Fruit fly (Drosophila melanogaster) whole organism, wandering third instar larva: Measurements from ENCODE around the gene CG15213.

Experiments used
- Abd-B ChIP-seq: fragments of >200 bp; optimal IDR thresholded peaks from 2 replicates; lab custom pipeline; 2017; ENCODE audit warnings: missing biosample characterization, missing genetic modification characterization
- CG32264 ChIP-seq: fragments of 200-800 bp; sonication (Bioruptor generic); optimal IDR thresholded peaks from 2 replicates; lab custom pipeline; 2016; ENCODE audit warnings: missing biosample characterization, missing genetic modification characterization
- CG9705 ChIP-seq: fragments of 200-800 bp; sonication (Bioruptor generic); optimal IDR thresholded peaks from 2 replicates; lab custom pipeline; 2018; ENCODE audit warnings: missing biosample characterization, mild to moderate bottlenecking, missing genetic modification characterization
- CrebA ChIP-seq: fragments of 200-800 bp; sonication (Bioruptor generic); optimal IDR thresholded peaks from 2 replicates; lab custom pipeline; 2016; ENCODE audit warnings: missing biosample characterization, mild to moderate bottlenecking, missing genetic modification characterization, borderline replicate concordance
- Dfd ChIP-seq: fragments of >200 bp; optimal IDR thresholded peaks from 2 replicates; lab custom pipeline; 2017; ENCODE audit warnings: missing biosample characterization, missing genetic modification characterization
- Dif ChIP-seq: fragments of 200-275, 200-300 bp; sonication (Bioruptor generic); optimal IDR thresholded peaks from 2 replicates; lab custom pipeline; 2018; ENCODE audit warnings: missing biosample characterization, missing genetic modification characterization; ENCODE audit not compliant: partially characterized antibody
- GATAd ChIP-seq: sonication (Bioruptor generic); optimal IDR thresholded peaks from 2 replicates; lab custom pipeline; 2016; ENCODE audit warnings: missing biosample characterization, missing genetic modification characterization
- HLH106 ChIP-seq: fragments of 200-800 bp; optimal IDR thresholded peaks from 3 replicates; lab custom pipeline; 2019; ENCODE audit warnings: missing biosample characterization, mild to moderate bottlenecking, missing genetic modification characterization, moderate library complexity
- Hnf4 ChIP-seq: fragments of 200-800 bp; sonication (Bioruptor generic); optimal IDR thresholded peaks from 2 replicates; lab custom pipeline; 2016; ENCODE audit warnings: missing biosample characterization, mild to moderate bottlenecking, missing genetic modification characterization
- Hr78 ChIP-seq: fragments of >200 bp; optimal IDR thresholded peaks from 2 replicates; lab custom pipeline; 2017; ENCODE audit warnings: missing biosample characterization, missing genetic modification characterization
- Hr83 ChIP-seq: fragments of 200-300 bp; sonication (Bioruptor generic); optimal IDR thresholded peaks from 2 replicates; lab custom pipeline; 2016; ENCODE audit warnings: missing biosample characterization, mild to moderate bottlenecking, missing genetic modification characterization, moderate library complexity; ENCODE audit not compliant: poor library complexity, severe bottlenecking
- Jra ChIP-seq: sonication (Bioruptor generic); optimal IDR thresholded peaks from 2 replicates; lab custom pipeline; 2016; ENCODE audit warnings: missing biosample characterization, missing genetic modification characterization
- Mio ChIP-seq: sonication (Bioruptor generic); optimal IDR thresholded peaks from 2 replicates; lab custom pipeline; 2016; ENCODE audit warnings: missing biosample characterization, missing genetic modification characterization
- Myc ChIP-seq: fragments of >200 bp; optimal IDR thresholded peaks from 2 replicates; lab custom pipeline; 2017
- N ChIP-seq: fragments of >200 bp; optimal IDR thresholded peaks from 2 replicates; lab custom pipeline; 2018; ENCODE audit warnings: missing biosample characterization, missing external identifiers, missing genetic modification characterization
- OdsH ChIP-seq: fragments of 200-800 bp; sonication (Bioruptor generic); optimal IDR thresholded peaks from 2 replicates; lab custom pipeline; 2016; ENCODE audit warnings: missing biosample characterization, mild to moderate bottlenecking, missing genetic modification characterization
- Rel ChIP-seq, 2 experiments: fragments of 200-800 bp; sonication (Bioruptor generic) in 1 of 2; optimal IDR thresholded peaks; 2 replicates in 1 of 2; 3 replicates in 1 of 2; lab custom pipeline; 2016 to 2019; ENCODE audit warnings: mild to moderate bottlenecking in 2 of 2, missing biosample characterization in 2 of 2, missing genetic modification characterization in 2 of 2, moderate library complexity in 1 of 2
- Sp1 ChIP-seq: fragments of 200-800 bp; sonication (Bioruptor generic); optimal IDR thresholded peaks from 3 replicates; lab custom pipeline; 2019; ENCODE audit warnings: missing biosample characterization, mild to moderate bottlenecking, missing genetic modification characterization, moderate library complexity
- Vsx2 ChIP-seq: fragments of 200-300, 225-300 bp; sonication (Bioruptor generic); optimal IDR thresholded peaks from 2 replicates; lab custom pipeline; 2018; ENCODE audit warnings: missing biosample characterization, missing genetic modification characterization; ENCODE audit not compliant: partially characterized antibody
- br ChIP-seq: fragments of 200-800 bp; sonication (Bioruptor generic); optimal IDR thresholded peaks from 2 replicates; lab custom pipeline; 2016; ENCODE audit warnings: missing biosample characterization, missing genetic modification characterization
- brk ChIP-seq: fragments of 200-800 bp; sonication (Bioruptor generic); optimal IDR thresholded peaks from 2 replicates; lab custom pipeline; 2016; ENCODE audit warnings: missing biosample characterization, mild to moderate bottlenecking, missing genetic modification characterization
- dl ChIP-seq, 2 experiments: fragments of 175-275, 200-275 bp in 1 of 2; fragments of 200-275 bp in 1 of 2; sonication (Bioruptor generic); optimal IDR thresholded peaks; lab custom pipeline; 2018; ENCODE audit warnings: mild to moderate bottlenecking in 2 of 2, missing biosample characterization in 2 of 2, missing genetic modification characterization in 2 of 2, moderate library complexity in 2 of 2; ENCODE audit not compliant: partially characterized antibody in 2 of 2, insufficient read depth in 1 of 2
- dmrt93B ChIP-seq: fragments of 200-800 bp; sonication (Bioruptor generic); optimal IDR thresholded peaks from 2 replicates; lab custom pipeline; 2018; ENCODE audit warnings: missing biosample characterization, mild to moderate bottlenecking, missing genetic modification characterization
- dsf ChIP-seq: sonication (Bioruptor generic); optimal IDR thresholded peaks from 2 replicates; lab custom pipeline; 2016; ENCODE audit warnings: missing biosample characterization, missing genetic modification characterization, borderline replicate concordance
- ey ChIP-seq: fragments of 200-800 bp; sonication (Bioruptor generic); optimal IDR thresholded peaks from 2 replicates; lab custom pipeline; 2016; ENCODE audit warnings: missing biosample characterization, missing genetic modification characterization
- foxo ChIP-seq, 2 experiments: fragments of 200-800 bp; sonication (Bioruptor generic); optimal IDR thresholded peaks; 2 replicates in 1 of 2; 3 replicates in 1 of 2; lab custom pipeline; 2016 to 2017; ENCODE audit warnings: missing biosample characterization in 2 of 2, missing genetic modification characterization in 2 of 2
- fru ChIP-seq: fragments of 200-800 bp; sonication (Bioruptor generic); optimal IDR thresholded peaks from 3 replicates; lab custom pipeline; 2016; ENCODE audit warnings: missing biosample characterization, mild to moderate bottlenecking, missing genetic modification characterization
- h ChIP-seq: fragments of 200-800 bp; sonication (Bioruptor generic); optimal IDR thresholded peaks from 3 replicates; lab custom pipeline; 2016; ENCODE audit warnings: missing biosample characterization, mild to moderate bottlenecking, missing genetic modification characterization
- jim ChIP-seq: fragments of 175-275, 200-325 bp; sonication (Bioruptor generic); optimal IDR thresholded peaks from 2 replicates; lab custom pipeline; 2016; ENCODE audit warnings: missing biosample characterization, mild to moderate bottlenecking, missing genetic modification characterization
- lola ChIP-seq: fragments of >200 bp; optimal IDR thresholded peaks from 2 replicates; lab custom pipeline; 2017; ENCODE audit warnings: missing biosample characterization, missing genetic modification characterization
- pan ChIP-seq: fragments of >200 bp; optimal IDR thresholded peaks from 2 replicates; lab custom pipeline; 2017
- psq ChIP-seq: fragments of 200-800 bp; sonication (Bioruptor generic); optimal IDR thresholded peaks from 3 replicates; lab custom pipeline; 2017; ENCODE audit warnings: missing biosample characterization, mild to moderate bottlenecking, missing genetic modification characterization, moderate library complexity
- rgr ChIP-seq: fragments of 200-800 bp; sonication (Bioruptor generic); optimal IDR thresholded peaks from 3 replicates; lab custom pipeline; 2016; ENCODE audit warnings: missing biosample characterization, mild to moderate bottlenecking, missing genetic modification characterization
- sage ChIP-seq: fragments of 200-800 bp; sonication (Bioruptor generic); optimal IDR thresholded peaks from 2 replicates; lab custom pipeline; 2016; ENCODE audit warnings: missing biosample characterization, mild to moderate bottlenecking, missing genetic modification characterization
- sv ChIP-seq: fragments of 200-800 bp; sonication (Bioruptor generic); optimal IDR thresholded peaks from 3 replicates; lab custom pipeline; 2016; ENCODE audit warnings: missing biosample characterization, missing genetic modification characterization
- tai ChIP-seq: sonication (Bioruptor generic); optimal IDR thresholded peaks from 2 replicates; lab custom pipeline; 2016; ENCODE audit warnings: missing biosample characterization, missing genetic modification characterization
- usp ChIP-seq: fragments of >200 bp; optimal IDR thresholded peaks from 2 replicates; lab custom pipeline; 2017; ENCODE audit warnings: missing biosample characterization, missing genetic modification characterization
- woc ChIP-seq: sonication (Bioruptor generic); optimal IDR thresholded peaks from 2 replicates; lab custom pipeline; 2016; ENCODE audit warnings: missing biosample characterization, mild to moderate bottlenecking, missing genetic modification characterization

Gene CG15213

dm6 chr3L:5132966-5133365 is at the start of gene CG15213:
CG15213 (minus strand) TSS chr3L:5133220.
- TF ChIP-seq jim (GFP tag; lab: Kevin White, UChicago) (no peak), h (no peak), br (GFP tag; lab: Kevin White, UChicago) (no peak), lola (GFP tag; lab: Kevin White, UChicago) (no peak), OdsH (no peak), CG9705 (no peak), N (no peak), Mio (GFP tag; lab: Kevin White, UChicago) (no peak), CrebA (no peak), fru (GFP tag; lab: Kevin White, UChicago) (no peak)

DNA sequence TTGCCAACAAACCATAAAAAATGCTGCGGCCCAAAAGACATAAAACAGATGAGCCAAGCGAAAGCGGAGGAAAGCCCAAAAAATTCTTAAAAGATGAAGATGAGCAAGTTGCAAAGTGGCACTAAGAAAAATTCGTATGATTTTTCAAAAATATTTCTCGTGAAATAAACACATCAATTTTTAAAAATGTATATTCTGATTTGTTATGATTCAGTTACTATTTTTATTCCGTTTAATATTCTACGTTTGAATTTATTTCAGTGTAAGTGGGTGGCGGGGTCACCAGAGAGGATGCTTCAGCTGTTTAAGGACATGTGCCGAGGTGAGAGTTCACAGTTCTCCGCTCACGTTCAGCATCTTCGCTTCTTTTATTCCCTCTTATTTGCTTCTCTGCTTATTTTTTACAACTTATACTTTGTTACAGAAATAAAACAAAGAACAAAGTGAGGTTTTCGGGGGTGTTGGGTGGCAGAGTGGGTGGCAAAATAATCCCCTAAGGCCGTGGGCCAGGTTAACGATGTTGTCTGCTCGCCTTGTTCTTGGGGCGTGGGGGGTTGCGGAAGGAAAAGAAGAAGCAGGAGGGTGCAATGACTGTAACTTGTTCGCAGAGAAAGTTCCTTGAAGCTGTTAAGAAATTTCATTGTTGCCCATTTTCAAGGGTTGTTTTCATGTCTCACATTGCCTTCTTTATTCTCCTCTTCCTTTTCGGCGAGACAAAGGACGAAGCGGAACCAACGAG is 49.4 kb upstream of the CG15213 start:
- TF ChIP-seq Hr78 (GFP tag; lab: Kevin White, UChicago) = no peak
- TF ChIP-seq Jra (GFP tag; lab: Kevin White, UChicago) = no peak
- TF ChIP-seq psq = no peak
- no peak for TF ChIP-seq CG32264 (GFP tag; lab: Kevin White, UChicago)
- TF ChIP-seq sage = no peak
- no peak for TF ChIP-seq GATAd (GFP tag; lab: Kevin White, UChicago)
- TF ChIP-seq Sp1 (GFP tag; lab: Kevin White, UChicago) = no peak
- peak; percentile 32 for TF ChIP-seq ey (GFP tag; lab: Kevin White, UChicago)
- peak; percentile 16 for TF ChIP-seq rgr
- no peak for TF ChIP-seq brk (GFP tag; lab: Kevin White, UChicago)
- TF ChIP-seq Mio (GFP tag; lab: Kevin White, UChicago) = no peak
- TF ChIP-seq Myc (lab: Kevin White, UChicago) = no peak
- TF ChIP-seq br (GFP tag; lab: Kevin White, UChicago) = peak; percentile 7
- TF ChIP-seq foxo (GFP tag; optimal IDR thresholded peaks at IDR 0.05; lab: Kevin White, UChicago) = peak in 1 of 2 experiments; percentile 39
- no peak for TF ChIP-seq Dif (GFP tag; lab: Kevin White, UChicago)
- TF ChIP-seq OdsH = peak; percentile 27
- no peak for TF ChIP-seq Vsx2
- TF ChIP-seq Abd-B (GFP tag; lab: Kevin White, UChicago) = no peak
- TF ChIP-seq Hr83 = no peak
- no peak for TF ChIP-seq sv (GFP tag; lab: Kevin White, UChicago)
- TF ChIP-seq CG9705 = no peak
- TF ChIP-seq Rel (GFP tag; optimal IDR thresholded peaks at IDR 0.05; lab: Kevin White, UChicago) = no peak
- no peak for TF ChIP-seq Rel (tag; optimal IDR thresholded peaks at IDR 0.05; lab: Kevin White, UChicago)
- TF ChIP-seq dsf (GFP tag; lab: Kevin White, UChicago) = no peak
- peak; percentile 16 for TF ChIP-seq HLH106 (tag; lab: Kevin White, UChicago)
- no peak for TF ChIP-seq pan (lab: Kevin White, UChicago)
- TF ChIP-seq tai = no peak
- TF ChIP-seq jim (GFP tag; lab: Kevin White, UChicago) = no peak
- no peak for TF ChIP-seq N
- peak; percentile 7 for TF ChIP-seq Hnf4 (GFP tag; lab: Kevin White, UChicago)
- TF ChIP-seq Dfd (GFP tag; lab: Kevin White, UChicago) = no peak
- no peak for TF ChIP-seq lola (GFP tag; lab: Kevin White, UChicago)
- no peak for TF ChIP-seq woc (GFP tag; lab: Kevin White, UChicago)
- TF ChIP-seq dl (GFP tag; optimal IDR thresholded peaks at IDR 0.05; lab: Kevin White, UChicago; ENCODE audit: insufficient read depth in 1 of 2, partially characterized antibody in 2 of 2) = no peak
- TF ChIP-seq usp (GFP tag; lab: Kevin White, UChicago) = no peak
- peak; percentile 40 for TF ChIP-seq fru (GFP tag; lab: Kevin White, UChicago)
- no peak for TF ChIP-seq dmrt93B (GFP tag; lab: Kevin White, UChicago)
- peak; percentile 23 for TF ChIP-seq h
- no peak for TF ChIP-seq CrebA
- TF ChIP-seq, all 38 proteins: peak for 9
